Fruit fly (Drosophila melanogaster) whole organism, adult: ENCODE results near the gene LSm3.

Experiments used
- CG11617 ChIP-seq: fragments of 200-800 bp; sonication (Bioruptor generic); optimal IDR thresholded peaks from 2 replicates; lab custom pipeline; 2017; ENCODE audit warnings: mild to moderate bottlenecking, missing biosample characterization, missing genetic modification reagents, missing genetic modification characterization
- CG12768 ChIP-seq: fragments of 200-800 bp; sonication (Bioruptor generic); optimal IDR thresholded peaks from 2 replicates; lab custom pipeline; 2017; ENCODE audit warnings: missing biosample characterization, missing genetic modification characterization, mild to moderate bottlenecking, moderate library complexity, missing genetic modification reagents
- CG14711 ChIP-seq: fragments of 200-800 bp; sonication (Bioruptor generic); optimal IDR thresholded peaks from 2 replicates; lab custom pipeline; 2018; ENCODE audit warnings: missing biosample characterization, mild to moderate bottlenecking, missing genetic modification characterization, moderate library complexity
- CG1620 ChIP-seq: fragments of 200-800 bp; sonication (Bioruptor generic); optimal IDR thresholded peaks from 2 replicates; lab custom pipeline; 2016; ENCODE audit warnings: missing biosample characterization, missing genetic modification characterization
- CG33017 ChIP-seq: fragments of 200-800 bp; sonication (Bioruptor generic); optimal IDR thresholded peaks from 2 replicates; lab custom pipeline; 2018; ENCODE audit warnings: missing biosample characterization, mild to moderate bottlenecking, missing genetic modification characterization, moderate library complexity
- CG5204 ChIP-seq: fragments of 200-800 bp; sonication (Bioruptor generic); optimal IDR thresholded peaks from 2 replicates; lab custom pipeline; 2016; ENCODE audit warnings: missing biosample characterization, missing genetic modification characterization
- CG7045 ChIP-seq: fragments of 200-800 bp; sonication (Bioruptor generic); optimal IDR thresholded peaks from 2 replicates; lab custom pipeline; 2017; ENCODE audit warnings: missing biosample characterization, mild to moderate bottlenecking, missing genetic modification characterization
- CG7101 ChIP-seq: fragments of 200-800 bp; sonication (Bioruptor generic); optimal IDR thresholded peaks from 2 replicates; lab custom pipeline; 2018; ENCODE audit warnings: missing biosample characterization, mild to moderate bottlenecking, missing genetic modification characterization, moderate library complexity
- Clk ChIP-seq: fragments of 200-800 bp; sonication (Bioruptor generic); optimal IDR thresholded peaks from 2 replicates; lab custom pipeline; 2017; ENCODE audit warnings: missing biosample characterization, missing genetic modification characterization
- Crg-1 ChIP-seq: fragments of 200-800 bp; sonication (Bioruptor generic); optimal IDR thresholded peaks from 2 replicates; lab custom pipeline; 2016; ENCODE audit warnings: missing biosample characterization, missing genetic modification characterization
- Hr96 ChIP-seq: fragments of 200-800 bp; sonication (Bioruptor generic); optimal IDR thresholded peaks from 2 replicates; lab custom pipeline; 2016; ENCODE audit warnings: missing biosample characterization, missing genetic modification characterization
- Mnt ChIP-seq: fragments of 200-800 bp; sonication (Bioruptor generic); optimal IDR thresholded peaks from 2 replicates; lab custom pipeline; 2016; ENCODE audit warnings: missing biosample characterization, mild to moderate bottlenecking, missing genetic modification characterization
- bab1 ChIP-seq: fragments of 200-800 bp; sonication (Bioruptor generic); optimal IDR thresholded peaks from 3 replicates; lab custom pipeline; 2019; ENCODE audit warnings: missing biosample characterization, mild to moderate bottlenecking, missing genetic modification characterization, moderate library complexity
- cic ChIP-seq: fragments of 200-800 bp; sonication (Bioruptor generic); optimal IDR thresholded peaks from 2 replicates; lab custom pipeline; 2017; ENCODE audit warnings: missing biosample characterization, mild to moderate bottlenecking, missing genetic modification characterization, moderate library complexity
- cnc ChIP-seq, 2 experiments: fragments of >200 bp; optimal IDR thresholded peaks; 2 replicates each; lab custom pipeline; 2017
- kay ChIP-seq: fragments of 200-800 bp; sonication (Bioruptor generic); peaks from one replicate; lab custom pipeline; 2016; ENCODE audit warnings: missing biosample characterization, missing genetic modification characterization, borderline replicate concordance
- ovo ChIP-seq: fragments of 200-800 bp; sonication (Bioruptor generic); optimal IDR thresholded peaks from 2 replicates; lab custom pipeline; 2016; ENCODE audit warnings: missing biosample characterization, missing genetic modification characterization
- pad ChIP-seq: fragments of 200-800 bp; sonication (Bioruptor generic); optimal IDR thresholded peaks from 3 replicates; lab custom pipeline; 2017; ENCODE audit warnings: missing biosample characterization, missing genetic modification characterization, mild to moderate bottlenecking, moderate library complexity, missing genetic modification reagents
- tj ChIP-seq: fragments of 200-800 bp; sonication (Bioruptor generic); optimal IDR thresholded peaks from 3 replicates; lab custom pipeline; 2017; ENCODE audit warnings: missing biosample characterization, mild to moderate bottlenecking, missing genetic modification characterization, moderate library complexity
- toe ChIP-seq: fragments of 200-800 bp; sonication (Bioruptor generic); optimal IDR thresholded peaks from 2 replicates; lab custom pipeline; 2016; ENCODE audit warnings: missing biosample characterization, missing genetic modification characterization

Gene LSm3

dm6 chr3R:23996224-23996623, at the start of gene LSm3:
Gene LSm3 (plus strand): TSS chr3R:23996262.
- TF ChIP-seq Hr96: no peak
- peak; percentile 39 for TF ChIP-seq Crg-1
- no peak for TF ChIP-seq CG11617 (GFP tag; lab: Kevin White, UChicago)
- no peak for TF ChIP-seq ovo (GFP tag; lab: Kevin White, UChicago)
- no peak for TF ChIP-seq kay (GFP tag; lab: Kevin White, UChicago)
- no peak for TF ChIP-seq tj (GFP tag; lab: Kevin White, UChicago)
- peak; percentile 22 for TF ChIP-seq CG7045 (GFP tag; lab: Kevin White, UChicago)
- no peak for TF ChIP-seq cnc (optimal IDR thresholded peaks at IDR 0.05; lab: Kevin White, UChicago)
- TF ChIP-seq bab1: no peak
- TF ChIP-seq CG12768: peak; percentile 22
- no peak for TF ChIP-seq Mnt (GFP tag; lab: Kevin White, UChicago)
- TF ChIP-seq CG7101 (tag; lab: Kevin White, UChicago): peak; percentile 18
- peak; percentile 24 for TF ChIP-seq pad (GFP tag; lab: Kevin White, UChicago)
- TF ChIP-seq CG14711 (tag; lab: Kevin White, UChicago): peak; percentile 1

dm6 chr3R:23947002-23947401, 49.1 kb upstream of the LSm3 start:
- TF ChIP-seq CG7101 (tag; lab: Kevin White, UChicago) (no peak), tj (GFP tag; lab: Kevin White, UChicago) (no peak), cnc (optimal IDR thresholded peaks at IDR 0.05; lab: Kevin White, UChicago) (no peak), CG14711 (tag; lab: Kevin White, UChicago) (no peak), pad (GFP tag; lab: Kevin White, UChicago) (no peak), ovo (GFP tag; lab: Kevin White, UChicago) (no peak), CG7045 (GFP tag; lab: Kevin White, UChicago) (no peak), Hr96 (no peak), CG1620 (GFP tag; lab: Kevin White, UChicago) (no peak), Crg-1 (no peak), CG12768 (no peak), CG11617 (GFP tag; lab: Kevin White, UChicago) (no peak), cic (no peak), kay (GFP tag; lab: Kevin White, UChicago) (no peak), CG5204 (GFP tag; lab: Kevin White, UChicago) (no peak), Mnt (GFP tag; lab: Kevin White, UChicago) (no peak)

- TF ChIP-seq CG1620 (GFP tag; lab: Kevin White, UChicago) (no peak), pad (GFP tag; lab: Kevin White, UChicago) (no peak), kay (GFP tag; lab: Kevin White, UChicago) (no peak), CG5204 (GFP tag; lab: Kevin White, UChicago) (no peak), Mnt (GFP tag; lab: Kevin White, UChicago) (no peak), cnc (optimal IDR thresholded peaks at IDR 0.05; lab: Kevin White, UChicago) (no peak), cic (no peak), ovo (GFP tag; lab: Kevin White, UChicago) (no peak), CG7045 (GFP tag; lab: Kevin White, UChicago) (no peak), CG12768 (no peak), tj (GFP tag; lab: Kevin White, UChicago) (no peak), Crg-1 (no peak), CG14711 (tag; lab: Kevin White, UChicago) (no peak), CG33017 (no peak), CG11617 (GFP tag; lab: Kevin White, UChicago) (no peak), Hr96 (no peak), bab1 (no peak), toe (GFP tag; lab: Kevin White, UChicago) (no peak), Clk (GFP tag; lab: Kevin White, UChicago) (no peak), CG7101 (tag; lab: Kevin White, UChicago) (no peak)
Measured at dm6 chr3R:23948324-23948465, 47.9 kb upstream of the LSm3 start, which contains the start of gene CG12268. Gene CG12268 (minus strand): TSS chr3R:23948424.

- TF ChIP-seq CG12768: no peak
- TF ChIP-seq tj (GFP tag; lab: Kevin White, UChicago): peak; percentile 68
Measured at dm6 chr3R:23948466-23949413, 47.3 kb upstream of the LSm3 start.

dm6 chr3R:23955380-23955779, 40.7 kb upstream of the LSm3 start:
- TF ChIP-seq cic: no peak
- no peak for TF ChIP-seq cnc (optimal IDR thresholded peaks at IDR 0.05; lab: Kevin White, UChicago)
- no peak for TF ChIP-seq kay (GFP tag; lab: Kevin White, UChicago)
- TF ChIP-seq CG7101 (tag; lab: Kevin White, UChicago): no peak
- TF ChIP-seq CG1620 (GFP tag; lab: Kevin White, UChicago): no peak
- TF ChIP-seq CG33017: no peak
- no peak for TF ChIP-seq CG7045 (GFP tag; lab: Kevin White, UChicago)
- no peak for TF ChIP-seq Clk (GFP tag; lab: Kevin White, UChicago)
- no peak for TF ChIP-seq CG5204 (GFP tag; lab: Kevin White, UChicago)
- TF ChIP-seq ovo (GFP tag; lab: Kevin White, UChicago): no peak
- TF ChIP-seq tj (GFP tag; lab: Kevin White, UChicago): no peak

- TF ChIP-seq kay (GFP tag; lab: Kevin White, UChicago) (no peak), bab1 (peak; percentile 89), CG11617 (GFP tag; lab: Kevin White, UChicago) (peak; percentile 83), pad (GFP tag; lab: Kevin White, UChicago) (peak; percentile 72), Crg-1 (peak; percentile 84), CG1620 (GFP tag; lab: Kevin White, UChicago) (peak; percentile 91), Clk (GFP tag; lab: Kevin White, UChicago) (peak; percentile 83), CG33017 (peak; percentile 73), tj (GFP tag; lab: Kevin White, UChicago) (peak; percentile 63), CG12768 (peak; percentile 82), ovo (GFP tag; lab: Kevin White, UChicago) (peak; percentile 81), cnc (optimal IDR thresholded peaks at IDR 0.05; lab: Kevin White, UChicago) (no peak), Mnt (GFP tag; lab: Kevin White, UChicago) (peak; percentile 88), CG7101 (tag; lab: Kevin White, UChicago) (peak; percentile 88), CG5204 (GFP tag; lab: Kevin White, UChicago) (peak; percentile 91), Hr96 (peak; percentile 79), CG14711 (tag; lab: Kevin White, UChicago) (peak; percentile 85), CG7045 (GFP tag; lab: Kevin White, UChicago) (peak; percentile 83), toe (GFP tag; lab: Kevin White, UChicago) (peak; percentile 93), cic (peak; percentile 45)
Measured at dm6 chr3R:23958091-23958838, 37.8 kb upstream of the LSm3 start, which contains the start of the genes GluProRS and AP-1sigma. Gene GluProRS (minus strand): TSS chr3R:23958391. Gene AP-1sigma (plus strand): TSS chr3R:23958651.
